Fruit fly (Drosophila melanogaster) whole organism: Measurements from ENCODE around the gene Cpr67B.

ENCODE experiments used
- CG8478 ChIP-seq: fragments of >200 bp; optimal IDR thresholded peaks from 2 replicates; lab custom pipeline; 2018; ENCODE audit warnings: inconsistent platforms
- EcR ChIP-seq, 2 experiments: fragments of >200 bp; optimal IDR thresholded peaks; 2 replicates each; lab custom pipeline; 2017; ENCODE audit warnings: missing biosample characterization in 2 of 2, missing genetic modification characterization in 2 of 2, missing genetic modification reagents in 2 of 2
- pan ChIP-seq: fragments of >200 bp; optimal IDR thresholded peaks from 2 replicates; lab custom pipeline; 2017
- psq ChIP-seq: fragments of >200 bp; optimal IDR thresholded peaks from 2 replicates; lab custom pipeline; 2017
- usp ChIP-seq: fragments of >200 bp; optimal IDR thresholded peaks from 2 replicates; lab custom pipeline; 2017; ENCODE audit warnings: missing biosample characterization, missing genetic modification characterization, mixed read lengths

DNA sequence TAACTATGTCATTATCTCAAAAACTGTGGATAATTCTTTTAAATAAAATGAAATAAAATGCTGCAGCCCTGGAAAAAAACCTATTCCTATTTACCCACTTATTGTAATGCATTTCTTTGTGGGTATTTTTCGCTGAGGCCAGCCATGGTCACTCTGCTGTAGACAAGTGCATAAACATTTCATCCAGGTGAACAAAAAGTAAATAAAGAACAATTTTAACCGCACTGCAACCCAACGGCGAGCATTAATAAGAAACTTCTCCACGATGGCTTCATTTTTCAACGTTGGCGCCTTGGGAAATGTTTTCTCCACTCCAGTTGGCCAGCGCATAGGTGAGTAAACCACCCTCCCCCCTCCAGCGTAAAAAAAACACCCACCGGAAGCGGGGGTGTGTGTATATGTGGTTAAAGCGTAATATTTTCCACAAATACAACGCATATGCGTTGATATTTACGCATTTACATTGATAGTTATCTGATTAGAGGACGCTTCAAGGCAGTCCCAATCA lies 42.2 kb downstream of the Cpr67B start, which contains the start of gene CG3529:
- no peak for TF ChIP-seq CG8478
- TF ChIP-seq usp, result no peak
- no peak for TF ChIP-seq pan (lab: Kevin White, UChicago)
- TF ChIP-seq EcR (GFP tag; optimal IDR thresholded peaks at IDR 0.05; lab: Kevin White, UChicago), result no peak
- TF ChIP-seq psq (lab: Kevin White, UChicago), result no peak
